Worm (Caenorhabditis elegans) whole organism, L2 larva: ENCODE results near the gene mcm-3.
"Not testable (repeated sequence)": the region's sequence is repeated elsewhere in the genome, so short reads cannot be mapped to it uniquely, and the experiment has no call there.

Source experiments
- C34F6.9 ChIP-seq: fragments of 150-350 bp; optimal IDR thresholded peaks from 2 replicates; lab custom pipeline; 2014; ENCODE audit warnings: missing biosample characterization, missing genetic modification characterization
- F13H6.1 ChIP-seq: sonication (generic microtip); optimal IDR thresholded peaks from 2 replicates; lab custom pipeline; 2016; ENCODE audit warnings: missing genetic modification characterization, missing compliant biosample characterization
- R02D3.7 ChIP-seq: fragments of 150-350 bp; optimal IDR thresholded peaks from 2 replicates; lab custom pipeline; 2014; ENCODE audit warnings: missing biosample characterization, missing genetic modification characterization
- alr-1 ChIP-seq: fragments of 150-350 bp; optimal IDR thresholded peaks from 2 replicates; lab custom pipeline; 2014; ENCODE audit warnings: missing biosample characterization, missing genetic modification characterization
- aly-2 ChIP-seq: fragments of 150-350 bp; optimal IDR thresholded peaks from 2 replicates; lab custom pipeline; 2014; ENCODE audit warnings: missing biosample characterization, missing genetic modification characterization
- ama-1 ChIP-seq: fragments of 150-350 bp; optimal IDR thresholded peaks from 2 replicates; lab custom pipeline; 2018; ENCODE audit warnings: inconsistent platforms
- blmp-1 ChIP-seq: sonication (generic microtip); optimal IDR thresholded peaks from 2 replicates; lab custom pipeline; 2017; ENCODE audit warnings: missing genetic modification characterization, mild to moderate bottlenecking, missing compliant biosample characterization, antibody characterized with exemption, moderate library complexity; ENCODE audit not compliant: insufficient read depth
- egl-27 ChIP-seq: sonication (generic microtip); optimal IDR thresholded peaks from 3 replicates; lab custom pipeline; 2017; ENCODE audit warnings: missing biosample characterization, missing genetic modification reagents, missing genetic modification characterization
- gmeb-1 ChIP-seq: fragments of 150-350 bp; optimal IDR thresholded peaks from 2 replicates; lab custom pipeline; 2014; ENCODE audit warnings: missing biosample characterization, missing genetic modification characterization
- lin-11 ChIP-seq: fragments of 150-350 bp; sonication (generic microtip); optimal IDR thresholded peaks from 2 replicates; lab custom pipeline; 2014; ENCODE audit warnings: missing biosample characterization, missing genetic modification characterization, inconsistent platforms, mixed read lengths
- lin-13 ChIP-seq: fragments of 150-350 bp; optimal IDR thresholded peaks from 2 replicates; lab custom pipeline; 2014; ENCODE audit warnings: missing biosample characterization, missing genetic modification reagents, missing genetic modification characterization
- lin-39 ChIP-seq: fragments of 150-350 bp; optimal IDR thresholded peaks from 2 replicates; lab custom pipeline; 2014; ENCODE audit warnings: missing biosample characterization, missing genetic modification reagents, missing genetic modification characterization
- lsy-2 ChIP-seq, 2 experiments: fragments of 150-350 bp in 1 of 2; sonication (generic microtip) in 1 of 2; optimal IDR thresholded peaks; 2 replicates each; lab custom pipeline; 2014 to 2017; ENCODE audit warnings: missing biosample characterization in 2 of 2, missing genetic modification characterization in 2 of 2
- mab-5 ChIP-seq: fragments of 150-350 bp; optimal IDR thresholded peaks from 2 replicates; lab custom pipeline; 2014; ENCODE audit warnings: missing biosample characterization, missing genetic modification characterization
- mbf-1 ChIP-seq: sonication (generic microtip); optimal IDR thresholded peaks from 2 replicates; lab custom pipeline; 2017; ENCODE audit warnings: missing biosample characterization, missing genetic modification characterization
- mdl-1 ChIP-seq, 2 experiments: fragments of 150-350 bp in 1 of 2; sonication (generic microtip) in 1 of 2; optimal IDR thresholded peaks; 2 replicates each; lab custom pipeline; 2017; ENCODE audit warnings: missing biosample characterization in 2 of 2, missing genetic modification characterization in 2 of 2
- nhr-12 ChIP-seq: fragments of 150-350 bp; optimal IDR thresholded peaks from 2 replicates; lab custom pipeline; 2014; ENCODE audit warnings: missing biosample characterization, missing genetic modification characterization
- nhr-129 ChIP-seq: fragments of 150-350 bp; optimal IDR thresholded peaks from 2 replicates; lab custom pipeline; 2014; ENCODE audit warnings: missing biosample characterization, missing genetic modification characterization
- nhr-21 ChIP-seq: fragments of 150-350 bp; optimal IDR thresholded peaks from 2 replicates; lab custom pipeline; 2014; ENCODE audit warnings: missing biosample characterization, missing genetic modification characterization
- nhr-23 ChIP-seq: fragments of 150-350 bp; optimal IDR thresholded peaks from 2 replicates; lab custom pipeline; 2014; ENCODE audit warnings: missing biosample characterization, missing genetic modification reagents, missing genetic modification characterization
- peb-1 ChIP-seq: fragments of 150-350 bp; optimal IDR thresholded peaks from 2 replicates; lab custom pipeline; 2014; ENCODE audit warnings: missing biosample characterization, missing genetic modification characterization
- skn-1 ChIP-seq: sonication (generic microtip); optimal IDR thresholded peaks from 2 replicates; lab custom pipeline; 2017; ENCODE audit warnings: missing biosample characterization, missing genetic modification characterization
- sma-3 ChIP-seq: sonication (generic microtip); optimal IDR thresholded peaks from 2 replicates; lab custom pipeline; 2016; ENCODE audit warnings: missing genetic modification reagents, missing genetic modification characterization, missing compliant biosample characterization
- sma-9 ChIP-seq, 2 experiments: fragments of 150-350 bp in 1 of 2; sonication (generic microtip) in 1 of 2; optimal IDR thresholded peaks; 2 replicates each; lab custom pipeline; 2014 to 2016; ENCODE audit warnings: missing genetic modification characterization in 2 of 2, mild to moderate bottlenecking in 1 of 2, missing biosample characterization in 1 of 2, missing compliant biosample characterization in 1 of 2, missing genetic modification reagents in 1 of 2, moderate library complexity in 1 of 2
- unc-55 ChIP-seq: fragments of 150-350 bp; sonication (generic microtip); optimal IDR thresholded peaks from 3 replicates; lab custom pipeline; 2014; ENCODE audit warnings: missing biosample characterization, missing genetic modification reagents, missing genetic modification characterization
- unc-62 ChIP-seq: fragments of 150-350 bp; optimal IDR thresholded peaks from 2 replicates; lab custom pipeline; 2014; ENCODE audit warnings: missing biosample characterization, missing genetic modification reagents, missing genetic modification characterization
- zag-1 ChIP-seq: fragments of 150-350 bp; optimal IDR thresholded peaks from 2 replicates; lab custom pipeline; 2014; ENCODE audit warnings: missing biosample characterization, missing genetic modification characterization

mcm-3 gene

DNA sequence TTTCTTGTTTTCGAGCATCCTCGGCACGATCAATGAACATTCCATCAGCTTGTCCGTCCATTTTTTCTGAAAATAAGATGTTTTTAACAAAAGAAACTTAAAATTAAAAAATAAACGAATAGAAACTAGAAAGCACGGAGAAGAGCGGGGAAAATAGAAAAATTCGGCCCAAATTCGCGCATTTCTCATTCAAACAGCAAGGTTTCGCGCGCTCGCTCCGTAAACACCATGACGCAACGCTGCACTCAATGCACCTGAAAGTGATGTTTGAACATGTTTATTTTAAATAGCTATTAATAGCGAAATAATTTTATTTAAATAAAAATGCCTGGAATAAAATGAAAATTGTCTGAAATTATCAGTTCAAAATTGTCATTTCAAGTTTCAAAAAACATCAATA lies at the start of gene mcm-3, which contains the start of gene C25D7.15:
Gene mcm-3 (minus strand): TSS at position 66 of the 400 bp plus-strand sequence.
Gene C25D7.15 (plus strand): TSS at position 275 of the 400 bp plus-strand sequence.
- TF ChIP-seq mab-5 (tag; lab: Kevin White, UChicago) (no peak), zag-1 (tag; lab: Kevin White, UChicago) (no peak), lin-39 (tag; lab: Kevin White, UChicago) (no peak), gmeb-1 (tag; lab: Kevin White, UChicago) (peak; percentile 75), alr-1 (tag; lab: Kevin White, UChicago) (no peak), peb-1 (tag; lab: Kevin White, UChicago) (no peak), nhr-129 (tag; lab: Kevin White, UChicago) (peak; percentile 36), egl-27 (no peak), C34F6.9 (tag; lab: Kevin White, UChicago) (peak; percentile 39), mdl-1 (tag; optimal IDR thresholded peaks at IDR 0.05; lab: Kevin White, UChicago) (no peak)

DNA sequence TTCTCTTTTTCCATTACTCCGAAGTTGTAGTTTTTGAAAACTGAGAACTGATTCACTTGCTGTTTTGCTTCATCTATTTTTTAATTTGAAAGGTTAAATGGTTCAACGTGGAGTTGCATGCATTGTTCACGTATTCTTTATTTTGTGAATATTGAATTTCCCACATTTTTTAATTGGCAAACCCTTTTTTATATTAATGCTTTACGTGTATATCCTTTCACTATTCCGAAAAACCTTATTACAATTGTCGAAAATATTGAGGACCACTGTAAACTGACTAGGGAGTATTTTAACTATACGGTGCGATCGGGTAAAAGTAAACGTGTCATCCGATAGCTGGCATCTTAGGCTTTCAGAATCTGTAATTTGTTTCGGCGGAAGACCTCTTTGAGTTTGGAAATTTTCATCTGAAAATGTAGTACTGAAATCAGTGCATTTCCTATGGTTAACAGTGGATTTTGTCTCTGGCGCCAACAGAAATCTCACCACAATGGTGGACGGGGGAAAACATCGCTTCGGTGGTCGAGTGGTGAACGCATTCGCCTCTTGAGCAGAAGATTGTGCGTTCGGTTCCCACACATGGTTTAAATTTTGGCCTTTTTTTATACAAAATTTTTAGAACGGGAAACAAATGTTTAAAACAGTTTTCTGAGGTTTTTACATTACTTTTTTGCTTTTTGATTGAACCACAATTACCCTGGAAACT lies 46.6 kb upstream of the mcm-3 start, which contains the start of gene C01G10.14:
Gene C01G10.14 (minus strand): TSS at position 51 of the 706 bp plus-strand sequence.
- TF ChIP-seq ama-1 (lab: Kevin White, UChicago); R02D3.7; nhr-23 (tag; lab: Kevin White, UChicago): not testable (repeated sequence)

DNA sequence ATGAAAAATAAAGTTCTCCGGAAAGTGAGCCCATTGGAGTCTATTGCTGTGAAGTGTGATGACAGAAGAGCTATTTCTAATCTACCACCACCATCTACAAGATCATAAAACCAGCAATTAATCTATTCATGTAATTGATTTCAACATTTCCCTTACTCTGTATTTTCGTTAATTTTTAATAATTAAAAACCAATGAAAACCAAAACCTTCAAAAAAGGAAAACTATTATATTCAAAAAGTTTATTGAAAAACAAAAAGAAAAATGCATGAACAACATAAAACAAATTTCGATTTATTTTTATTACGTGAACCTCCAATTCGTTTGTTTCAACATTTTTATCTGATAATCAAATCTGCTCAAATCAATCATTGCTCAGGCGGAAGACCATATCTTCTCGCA lies 40.0 kb upstream of the mcm-3 start, which contains the start of gene C01G10.1:
Gene C01G10.1 (plus strand): TSS at position 301 of the 400 bp plus-strand sequence.
- TF ChIP-seq skn-1: no peak
- no peak for TF ChIP-seq aly-2
- no peak for TF ChIP-seq F13H6.1 (tag; lab: Kevin White, UChicago)
- no peak for TF ChIP-seq C34F6.9 (tag; lab: Kevin White, UChicago)
- no peak for TF ChIP-seq nhr-21 (tag; lab: Kevin White, UChicago)
- no peak for TF ChIP-seq mab-5 (tag; lab: Kevin White, UChicago)
- no peak for TF ChIP-seq ama-1 (lab: Kevin White, UChicago)
- TF ChIP-seq, all 48 proteins: peak for 0

DNA sequence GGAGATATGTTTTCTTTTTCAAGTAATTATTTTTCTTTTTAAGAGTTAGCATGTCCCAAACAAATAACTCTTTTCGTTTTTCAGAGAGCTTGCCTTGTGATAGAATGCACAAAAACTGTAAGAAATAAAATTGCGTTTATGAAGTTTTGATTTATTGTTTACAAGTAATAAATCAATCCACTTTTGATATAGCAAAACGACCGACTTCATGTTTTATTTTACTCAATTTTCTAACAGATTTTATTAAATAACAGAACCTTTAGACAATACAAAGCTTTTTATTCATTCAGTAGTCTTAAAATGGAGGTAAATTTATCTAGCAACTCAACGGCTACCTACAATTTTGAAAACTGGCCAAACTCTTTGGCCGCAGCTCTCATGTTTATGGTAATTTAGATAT lies 35.4 kb upstream of the mcm-3 start, which contains the start of gene srx-78:
Gene srx-78 (plus strand): TSS at position 301 of the 400 bp plus-strand sequence.
- TF ChIP-seq sma-9 (GFP tag; optimal IDR thresholded peaks at IDR 0.05; lab: Kevin White, UChicago): no peak
- TF ChIP-seq sma-9 (tag; optimal IDR thresholded peaks at IDR 0.05; lab: Kevin White, UChicago): no peak
- no peak for TF ChIP-seq lin-11 (tag; lab: Kevin White, UChicago)

DNA sequence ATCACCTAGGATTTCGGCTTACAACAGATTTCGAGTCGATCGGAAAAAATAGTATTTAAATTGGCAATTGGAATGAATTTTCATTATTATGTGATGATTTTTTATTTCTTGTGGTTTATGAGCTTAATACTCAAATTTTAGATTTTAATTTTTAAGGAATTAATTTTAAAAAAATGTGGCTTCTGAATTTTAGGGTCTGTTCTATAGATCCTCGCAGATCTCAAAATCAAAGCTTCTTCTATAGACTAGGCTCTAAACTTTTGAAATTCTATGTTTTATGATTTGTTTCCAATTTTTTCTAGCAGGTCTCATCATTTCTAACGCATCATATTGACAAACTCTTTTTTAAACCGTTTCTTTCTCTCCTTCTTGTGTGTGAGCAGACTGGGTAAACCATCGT lies 33.3 kb upstream of the mcm-3 start, which contains the start of gene txt-12:
Gene txt-12 (plus strand): TSS at position 301 of the 400 bp plus-strand sequence.
- no peak for TF ChIP-seq mdl-1 (tag; optimal IDR thresholded peaks at IDR 0.05; lab: Kevin White, UChicago)
- no peak for TF ChIP-seq sma-3
- TF ChIP-seq unc-55 (GFP tag; lab: Kevin White, UChicago): no peak

DNA sequence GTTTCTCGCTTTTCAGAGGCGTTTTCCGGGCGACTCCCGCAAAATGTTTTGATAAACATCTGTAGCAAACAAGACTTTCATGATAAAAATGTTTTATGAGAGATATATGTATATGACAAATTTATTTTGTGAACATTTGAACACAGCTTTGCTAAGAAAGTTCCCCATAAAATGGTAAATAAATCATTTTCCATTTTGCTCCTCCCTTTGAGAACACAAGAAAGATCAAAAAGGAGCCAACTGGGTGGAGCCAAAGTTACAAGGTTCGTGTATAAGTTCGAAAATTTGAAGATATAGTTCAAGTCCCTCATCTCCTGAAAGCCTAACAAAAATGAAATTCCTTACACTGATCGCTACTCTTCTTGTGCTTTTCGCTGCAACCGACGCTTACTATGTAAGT lies 31.1 kb upstream of the mcm-3 start, which contains the start of gene C01G10.17:
Gene C01G10.17 (plus strand): TSS at position 301 of the 400 bp plus-strand sequence.
- TF ChIP-seq nhr-23 (tag; lab: Kevin White, UChicago) (no peak), mbf-1 (no peak), sma-3 (no peak), sma-9 (GFP tag; optimal IDR thresholded peaks at IDR 0.05; lab: Kevin White, UChicago) (no peak), sma-9 (tag; optimal IDR thresholded peaks at IDR 0.05; lab: Kevin White, UChicago) (no peak), blmp-1 (no peak), unc-55 (GFP tag; lab: Kevin White, UChicago) (no peak), mdl-1 (tag; optimal IDR thresholded peaks at IDR 0.05; lab: Kevin White, UChicago) (no peak), F13H6.1 (tag; lab: Kevin White, UChicago) (no peak), nhr-12 (tag; lab: Kevin White, UChicago) (no peak), unc-62 (GFP tag; lab: Kevin White, UChicago) (no peak), lin-39 (tag; lab: Kevin White, UChicago) (no peak), lin-13 (GFP tag; lab: Kevin White, UChicago) (no peak), lsy-2 (tag; optimal IDR thresholded peaks at IDR 0.05; lab: Kevin White, UChicago) (no peak)
